Worm (Caenorhabditis elegans): ENCODE data around the gene nspg-10.

DNA sequence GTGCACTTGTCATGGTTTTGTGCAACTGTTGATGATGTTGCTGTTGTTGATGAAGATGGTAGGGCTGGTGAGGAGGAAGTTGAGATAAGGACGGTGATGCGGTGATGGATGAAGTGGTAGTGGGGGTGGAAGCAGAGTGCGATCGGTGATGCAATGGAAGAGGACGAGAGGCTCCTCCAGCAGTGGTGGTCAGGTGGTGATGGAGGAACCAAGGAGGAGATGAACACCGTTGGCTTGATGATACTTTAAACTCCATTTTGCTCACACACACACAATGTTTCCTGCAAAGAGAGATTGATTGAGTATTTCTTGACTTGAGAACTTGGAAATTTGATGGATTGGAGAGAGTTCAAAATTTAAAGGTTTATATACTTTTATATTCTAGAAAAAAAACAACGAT is 32.3 kb downstream of the nspg-10 start, which contains the start of gene F19C7.8:
- TF ChIP-seq egl-27 (tag; optimal IDR thresholded peaks at IDR 0.05) (no peak), fkh-2 (tag; optimal IDR thresholded peaks at IDR 0.05) (no peak), ceh-16 (tag; optimal IDR thresholded peaks at IDR 0.05) (no peak), nhr-23 (tag; optimal IDR thresholded peaks at IDR 0.05) (no peak), ama-1 (optimal IDR thresholded peaks at IDR 0.05) (no peak), ztf-4 (tag; optimal IDR thresholded peaks at IDR 0.05) (no peak), nhr-28 (tag; optimal IDR thresholded peaks at IDR 0.05) (no peak), unc-62 (GFP tag; optimal IDR thresholded peaks at IDR 0.05) (no peak)
